Fruit fly (Drosophila melanogaster): Measurements from ENCODE around the gene CG7706.

CG7706 gene

dm6 chr3R:18667659-18668248, 9.9 kb upstream of the CG7706 start, which contains the start of gene CG31229 (continued):
- TF ChIP-seq Dp (GFP tag; optimal IDR thresholded peaks at IDR 0.05) (peak; percentile 85), CG12219 (GFP tag; optimal IDR thresholded peaks at IDR 0.05) (no peak), CG7963 (GFP tag; IDR thresholded peaks at IDR 0.05; ENCODE audit: partially characterized antibody) (no peak), bsh (GFP tag; optimal IDR thresholded peaks at IDR 0.05) (peak in 1 of 2 experiments; percentile 15), kni (GFP tag; optimal IDR thresholded peaks at IDR 0.05) (no peak), MESR4 (GFP tag; optimal IDR thresholded peaks at IDR 0.05) (peak; percentile 53), sna (GFP tag; IDR thresholded peaks at IDR 0.05; ENCODE audit: partially characterized antibody) (peak; percentile 42; the same call in 1 of the 2 replicates), Hsf (GFP tag; optimal IDR thresholded peaks at IDR 0.05) (no peak), CG15514 (GFP tag; optimal IDR thresholded peaks at IDR 0.05) (peak; percentile 86), CG12155 (GFP tag; optimal IDR thresholded peaks at IDR 0.05) (peak; percentile 90), CG6791 (GFP tag; IDR thresholded peaks at IDR 0.05; ENCODE audit: partially characterized antibody) (peak; percentile 56; the same call in 1 of the 3 replicates), pzg (GFP tag; optimal IDR thresholded peaks at IDR 0.05) (peak; percentile 65), CG16813 (GFP tag; IDR thresholded peaks at IDR 0.05; ENCODE audit: partially characterized antibody) (peak; percentile 43; the same call in 2 of the 3 replicates), CG14667 (GFP tag; IDR thresholded peaks at IDR 0.05) (no peak), CoRest (tag; optimal IDR thresholded peaks at IDR 0.05) (peak; percentile 5), H15 (GFP tag; IDR thresholded peaks at IDR 0.05) (no peak), trem (tag; optimal IDR thresholded peaks at IDR 0.05) (peak; percentile 6), odd (GFP tag; optimal IDR thresholded peaks at IDR 0.05) (no peak), Sin3A (optimal IDR thresholded peaks at IDR 0.05) (peak; percentile 34), CG7928 (GFP tag; optimal IDR thresholded peaks at IDR 0.05) (peak; percentile 91), Sry-δ (GFP tag; optimal IDR thresholded peaks at IDR 0.05) (peak; percentile 62), zen2 (GFP tag; IDR thresholded peaks at IDR 0.05; ENCODE audit: partially characterized antibody) (peak; percentile 59; the same call in 2 of the 3 replicates), HLH4C (GFP tag; IDR thresholded peaks at IDR 0.05; ENCODE audit: partially characterized antibody) (peak; percentile 56; the same call in 1 of the 3 replicates), Sox102F (GFP tag; optimal IDR thresholded peaks at IDR 0.05) (no peak), CG8478 (optimal IDR thresholded peaks at IDR 0.05) (no peak), hth (optimal IDR thresholded peaks at IDR 0.05) (no peak), knrl (GFP tag; IDR thresholded peaks at IDR 0.05; ENCODE audit: partially characterized antibody) (peak; percentile 21; the same call in 1 of the 3 replicates), CG34224 (GFP tag; IDR thresholded peaks at IDR 0.05; ENCODE audit: partially characterized antibody) (peak; percentile 57), lmd (GFP tag; IDR thresholded peaks at IDR 0.05) (no peak), CG4282 (GFP tag; optimal IDR thresholded peaks at IDR 0.05) (no peak), mld (GFP tag; IDR thresholded peaks at IDR 0.05; ENCODE audit: partially characterized antibody) (0 out of 3 replicates have a peak, but pooled peaks have one; percentile 39), unc-4 (GFP tag; IDR thresholded peaks at IDR 0.05; ENCODE audit: partially characterized antibody) (peak; percentile 59), CG1603 (tag; optimal IDR thresholded peaks at IDR 0.05) (peak; percentile 23), nerfin-2 (GFP tag; IDR thresholded peaks at IDR 0.05; ENCODE audit: partially characterized antibody) (0 out of 2 replicates have a peak, but pooled peaks have one; percentile 24), dm (GFP tag; optimal IDR thresholded peaks at IDR 0.05) (peak; percentile 33), amos (GFP tag; IDR thresholded peaks at IDR 0.05; ENCODE audit: partially characterized antibody) (peak; percentile 55; the same call in 1 of the 2 replicates), Dref (GFP tag; IDR thresholded peaks at IDR 0.05) (peak; percentile 86), BEAF-32 (GFP tag; optimal IDR thresholded peaks at IDR 0.05) (peak; percentile 57), stwl (tag; optimal IDR thresholded peaks at IDR 0.05) (peak; percentile 54), Bgb (GFP tag; IDR thresholded peaks at IDR 0.05; ENCODE audit: partially characterized antibody) (no peak; the same call in 1 of the 2 replicates), hkb (optimal IDR thresholded peaks at IDR 0.05) (no peak), hkb (GFP tag; IDR thresholded peaks at IDR 0.05) (0 out of 2 replicates have a peak, but pooled peaks have one; percentile 13), CG2129 (GFP tag; IDR thresholded peaks at IDR 0.05; ENCODE audit: partially characterized antibody) (0 out of 2 replicates have a peak, but pooled peaks have one; percentile 13), Pdp1 (GFP tag; optimal IDR thresholded peaks at IDR 0.05) (peak in 1 of 2 experiments; percentile 97), YL-1 (GFP tag; optimal IDR thresholded peaks at IDR 0.05) (peak; percentile 7), corto (GFP tag; optimal IDR thresholded peaks at IDR 0.05) (no peak), dati (GFP tag; IDR thresholded peaks at IDR 0.05) (no peak)
